Worm (Caenorhabditis elegans): ENCODE results near the gene algn-14.

ce11 chrIV:3812812-3813211, 9.6 kb upstream of the algn-14 start:
- no peak for TF ChIP-seq unc-62 (GFP tag; optimal IDR thresholded peaks at IDR 0.05)
- TF ChIP-seq hlh-26 (GFP tag; conservative IDR thresholded peaks at IDR 0.05) = no peak
- no peak for TF ChIP-seq Y67H2A.10 (GFP tag; conservative IDR thresholded peaks at IDR 0.05)
- no peak for TF ChIP-seq die-1 (tag; optimal IDR thresholded peaks at IDR 0.05)
- no peak for TF ChIP-seq F57A8.1 (GFP tag; optimal IDR thresholded peaks at IDR 0.05)
- TF ChIP-seq lin-35 (GFP tag; optimal IDR thresholded peaks at IDR 0.05) = no peak
